Worm (Caenorhabditis elegans) whole organism, L3 larva: ENCODE results near the gene sru-39.

Experiments
- ceh-16 ChIP-seq: sonication (generic microtip); optimal IDR thresholded peaks from 2 replicates; lab custom pipeline; 2017; ENCODE audit warnings: missing biosample characterization, missing genetic modification characterization
- snpc-4 ChIP-seq: fragments of 150-350 bp; optimal IDR thresholded peaks from 2 replicates; lab custom pipeline; 2014; ENCODE audit warnings: missing biosample characterization, missing genetic modification characterization

DNA sequence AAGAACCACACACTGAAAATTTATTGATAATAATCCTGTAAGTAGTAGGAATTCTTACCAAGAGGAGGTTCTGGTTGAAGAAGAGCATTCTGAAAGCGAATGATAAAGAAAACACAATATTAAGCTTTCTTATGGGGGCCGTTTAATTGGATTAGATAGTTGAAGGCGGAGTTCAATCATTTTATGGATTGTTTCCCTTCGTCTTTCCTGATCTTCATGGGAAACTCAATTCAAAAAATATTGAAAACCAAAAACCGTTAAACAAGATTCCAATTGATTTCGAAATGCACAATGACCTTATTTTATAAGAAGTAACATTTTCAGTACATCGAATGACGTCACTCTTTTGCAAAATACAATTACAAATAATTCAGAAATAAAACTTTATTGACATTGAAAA, 4.2 kb upstream of the sru-39 start, which contains the start of gene F46B6.13:
- TF ChIP-seq snpc-4 (no peak), ceh-16 (no peak)
